Fruit fly (Drosophila melanogaster): Measurements from ENCODE around the gene Nubp2.

The Nubp2 gene

dm6 chr3L:20540975-20541951, 14.9 kb downstream of the Nubp2 start (continued):
- TF ChIP-seq dmrt11E (tag; optimal IDR thresholded peaks at IDR 0.05) (no peak), so (GFP tag; IDR thresholded peaks at IDR 0.05) (no peak), CG10654 (GFP tag; optimal IDR thresholded peaks at IDR 0.05) (no peak), insv (GFP tag; optimal IDR thresholded peaks at IDR 0.05) (no peak), CG14710 (tag; optimal IDR thresholded peaks at IDR 0.05) (no peak), CG1024 (GFP tag; IDR thresholded peaks at IDR 0.05) (no peak), CG4404 (GFP tag; IDR thresholded peaks at IDR 0.05) (no peak), grn (GFP tag; optimal IDR thresholded peaks at IDR 0.05) (no peak), toy (GFP tag; IDR thresholded peaks at IDR 0.05) (no peak), CG7745 (tag; optimal IDR thresholded peaks at IDR 0.05) (no peak), sima (GFP tag; optimal IDR thresholded peaks at IDR 0.05) (no peak), ewg (GFP tag; optimal IDR thresholded peaks at IDR 0.05) (peak; percentile 81), Spps (tag; optimal IDR thresholded peaks at IDR 0.05) (no peak), CG12236 (GFP tag; optimal IDR thresholded peaks at IDR 0.05) (no peak), kah (GFP tag; optimal IDR thresholded peaks at IDR 0.05) (no peak), tap (tag; optimal IDR thresholded peaks at IDR 0.05) (no peak), CG1233 (GFP tag; optimal IDR thresholded peaks at IDR 0.05) (no peak), Six4 (GFP tag; optimal IDR thresholded peaks at IDR 0.05) (no peak), CG13424 (tag; optimal IDR thresholded peaks at IDR 0.05) (no peak), Ets65A (GFP tag) (peak; percentile 79), BEAF-32 (GFP tag; optimal IDR thresholded peaks at IDR 0.05) (no peak), CG4730 (GFP tag; IDR thresholded peaks at IDR 0.05) (no peak), CG15514 (GFP tag; optimal IDR thresholded peaks at IDR 0.05) (no peak), wor (GFP tag; IDR thresholded peaks at IDR 0.05) (no peak), CG4282 (GFP tag; optimal IDR thresholded peaks at IDR 0.05) (no peak), cg (GFP tag; optimal IDR thresholded peaks at IDR 0.05) (no peak), tin (GFP tag; optimal IDR thresholded peaks at IDR 0.05) (no peak), Hmr (GFP tag; optimal IDR thresholded peaks at IDR 0.05) (peak; percentile 36), CG34376 (GFP tag; optimal IDR thresholded peaks at IDR 0.05) (no peak), tgo (GFP tag; IDR thresholded peaks at IDR 0.05) (no peak), MBD-R2 (GFP tag; IDR thresholded peaks at IDR 0.05) (0 out of 2 replicates have a peak, but pooled peaks have one; percentile 2), CG30431 (GFP tag; optimal IDR thresholded peaks at IDR 0.05) (no peak), fd102C (GFP tag; optimal IDR thresholded peaks at IDR 0.05) (no peak), Ets97D (GFP tag; optimal IDR thresholded peaks at IDR 0.05) (peak; percentile 0), fru (optimal IDR thresholded peaks at IDR 0.05) (no peak), gro (GFP tag; optimal IDR thresholded peaks at IDR 0.05) (peak; percentile 25), Max (GFP tag; optimal IDR thresholded peaks at IDR 0.05) (no peak), crp (GFP tag; optimal IDR thresholded peaks at IDR 0.05) (no peak), CG14050 (GFP tag; IDR thresholded peaks at IDR 0.05) (no peak), az2 (GFP tag; optimal IDR thresholded peaks at IDR 0.05) (no peak), Dip2 (GFP tag; IDR thresholded peaks at IDR 0.05) (no peak), CG3281 (GFP tag; optimal IDR thresholded peaks at IDR 0.05) (no peak), bsh (GFP tag; optimal IDR thresholded peaks at IDR 0.05) (no peak), Gug (GFP tag; IDR thresholded peaks at IDR 0.05) (no peak), Hey (tag; optimal IDR thresholded peaks at IDR 0.05) (no peak), slbo (GFP tag; IDR thresholded peaks at IDR 0.05) (no peak), CG12071 (GFP tag; optimal IDR thresholded peaks at IDR 0.05) (no peak), NfI (GFP tag; optimal IDR thresholded peaks at IDR 0.05) (no peak), trem (tag; optimal IDR thresholded peaks at IDR 0.05) (peak; percentile 7), tio (GFP tag; optimal IDR thresholded peaks at IDR 0.05) (no peak)

Measured in whole organism, embryonic.